Worm (Caenorhabditis elegans) whole organism, L4 larva: ENCODE data around the gene smg-4.

Experiments
- D1046.2 ChIP-seq: fragments of 200-800 bp; sonication (Bioruptor generic); IDR thresholded peaks from 2 replicates; pipeline ENCODE4 v1.3.6; 2022; ENCODE audit warnings: missing genetic modification characterization, missing compliant biosample characterization
- T20F7.1 ChIP-seq: fragments of 200-800 bp; sonication (Bioruptor generic); optimal IDR thresholded peaks from 2 replicates; lab custom pipeline; 2018; ENCODE audit warnings: mild to moderate bottlenecking, missing genetic modification characterization, missing compliant biosample characterization
- Y105C5A.15 ChIP-seq: fragments of 200-800 bp; sonication (Bioruptor generic); IDR thresholded peaks from 2 replicates; pipeline ENCODE4 v1.3.6; 2022; ENCODE audit warnings: missing genetic modification characterization, missing compliant biosample characterization
- daf-8 ChIP-seq: fragments of 200-800 bp; sonication (Bioruptor generic); IDR thresholded peaks from 2 replicates; pipeline ENCODE4 v1.3.6; 2022; ENCODE audit warnings: missing genetic modification characterization, missing compliant biosample characterization
- fkh-10 ChIP-seq: fragments of 150-350 bp; optimal IDR thresholded peaks from 2 replicates; lab custom pipeline; 2014; ENCODE audit warnings: missing biosample characterization, missing genetic modification reagents, missing genetic modification characterization
- jun-1 ChIP-seq: fragments of 150-350 bp; optimal IDR thresholded peaks from 2 replicates; lab custom pipeline; 2014; ENCODE audit warnings: missing biosample characterization, missing genetic modification reagents, missing genetic modification characterization
- lin-15B ChIP-seq: fragments of 150-350 bp; sonication (generic microtip); optimal IDR thresholded peaks from 3 replicates; lab custom pipeline; 2014; ENCODE audit warnings: missing biosample characterization, missing genetic modification characterization
- madf-9 ChIP-seq: fragments of 200-800 bp; sonication (Bioruptor generic); conservative IDR thresholded peaks from 2 replicates; pipeline ENCODE4 v1.3.6; 2022; ENCODE audit warnings: missing genetic modification reagents, missing genetic modification characterization, missing compliant biosample characterization
- mdl-1 ChIP-seq, 2 experiments: fragments of 150-350 bp in 1 of 2; sonication (generic microtip) in 1 of 2; optimal IDR thresholded peaks; 2 replicates each; lab custom pipeline; 2014 to 2017; ENCODE audit warnings: missing biosample characterization in 2 of 2, missing genetic modification characterization in 2 of 2
- mdt-29 ChIP-seq: fragments of 200-800 bp; sonication (Bioruptor generic); IDR thresholded peaks from 2 replicates; pipeline ENCODE4 v1.3.6; 2022; ENCODE audit warnings: missing genetic modification reagents, missing genetic modification characterization, missing compliant biosample characterization
- mes-2 ChIP-seq: sonication (generic microtip); optimal IDR thresholded peaks from 2 replicates; lab custom pipeline; 2016; ENCODE audit warnings: missing genotype, mild to moderate bottlenecking, missing genetic modification characterization, missing compliant biosample characterization; ENCODE audit not compliant: poor library complexity, severe bottlenecking
- unc-130 ChIP-seq: sonication (generic microtip); optimal IDR thresholded peaks from 2 replicates; lab custom pipeline; 2016; ENCODE audit warnings: missing genetic modification reagents, missing genetic modification characterization, missing compliant biosample characterization
- unc-39 ChIP-seq: sonication (generic microtip); optimal IDR thresholded peaks from 2 replicates; lab custom pipeline; 2017; ENCODE audit warnings: missing biosample characterization, missing genetic modification characterization
- unc-62 ChIP-seq, 3 experiments: fragments of 150-350 bp in 1 of 3; sonication (generic microtip); optimal IDR thresholded peaks in 2 of 3; peaks in 1 of 3; 1 replicate in 1 of 3; 2 replicates in 2 of 3; lab custom pipeline; 2014 to 2017; ENCODE audit warnings: missing biosample characterization in 3 of 3, missing genetic modification characterization in 3 of 3, missing genetic modification reagents in 3 of 3, missing genotype in 1 of 3

ce11 chrV:9744934-9745333, 32.6 kb downstream of the smg-4 start, which contains the start of gene F58E6.13:
- TF ChIP-seq T20F7.1 (GFP tag; lab: Kevin White, UChicago): no peak
- TF ChIP-seq mdt-29 (GFP tag; lab: Robert Waterston, UW): no peak
- no peak for TF ChIP-seq unc-62 (GFP tag; optimal IDR thresholded peaks at IDR 0.05 in 1 of 2; lab: Kevin White, UChicago)
- no peak for TF ChIP-seq unc-62 (tag; optimal IDR thresholded peaks at IDR 0.05; lab: Kevin White, UChicago)
- no peak for TF ChIP-seq jun-1 (tag; lab: Kevin White, UChicago)
- no peak for TF ChIP-seq fkh-10
- no peak for TF ChIP-seq daf-8 (GFP tag; lab: Robert Waterston, UW)
- no peak for TF ChIP-seq mdl-1 (tag; optimal IDR thresholded peaks at IDR 0.05; lab: Kevin White, UChicago)
- TF ChIP-seq lin-15B: no peak
- no peak for TF ChIP-seq Y105C5A.15 (GFP tag; lab: Robert Waterston, UW)
- no peak for TF ChIP-seq unc-130
- no peak for TF ChIP-seq D1046.2
- TF ChIP-seq madf-9 (GFP tag; lab: Robert Waterston, UW): no peak
- no peak for TF ChIP-seq mes-2
- no peak for TF ChIP-seq unc-39 (tag; lab: Kevin White, UChicago)
